Worm (Caenorhabditis elegans) whole organism, L1 larva: ENCODE measurements around the gene scl-19.

Source experiments
- aly-2 ChIP-seq: fragments of 150-350 bp; optimal IDR thresholded peaks from 2 replicates; lab custom pipeline; 2014; ENCODE audit warnings: missing biosample characterization, missing genetic modification characterization
- blmp-1 ChIP-seq: fragments of 150-350 bp; optimal IDR thresholded peaks from 2 replicates; lab custom pipeline; 2014; ENCODE audit warnings: missing biosample characterization, missing genetic modification characterization
- ceh-63 ChIP-seq: fragments of 200-800 bp; sonication (Bioruptor generic); optimal IDR thresholded peaks from 2 replicates; lab custom pipeline; 2018; ENCODE audit warnings: mild to moderate bottlenecking, missing genetic modification characterization, missing compliant biosample characterization
- fkh-10 ChIP-seq: sonication (generic microtip); optimal IDR thresholded peaks from 2 replicates; lab custom pipeline; 2017; ENCODE audit warnings: missing biosample characterization, missing genetic modification reagents, missing genetic modification characterization
- nhr-71 ChIP-seq: sonication (generic microtip); optimal IDR thresholded peaks from 2 replicates; lab custom pipeline; 2016; ENCODE audit warnings: mild to moderate bottlenecking, missing genetic modification characterization, moderate library complexity, missing compliant biosample characterization
- nhr-77 ChIP-seq: fragments of 150-350 bp; optimal IDR thresholded peaks from 2 replicates; lab custom pipeline; 2014; ENCODE audit warnings: missing biosample characterization, missing genetic modification characterization
- pqm-1 ChIP-seq: sonication (generic microtip); optimal IDR thresholded peaks from 3 replicates; lab custom pipeline; 2017; ENCODE audit warnings: missing biosample characterization, missing genetic modification characterization
- skn-1 ChIP-seq: fragments of 150-350 bp; optimal IDR thresholded peaks from 2 replicates; lab custom pipeline; 2014; ENCODE audit warnings: missing biosample characterization, missing genetic modification characterization
- zip-4 ChIP-seq: fragments of 200-800 bp; sonication (Bioruptor generic); optimal IDR thresholded peaks from 2 replicates; lab custom pipeline; 2018; ENCODE audit warnings: mild to moderate bottlenecking, missing genetic modification characterization, moderate library complexity, missing compliant biosample characterization

DNA sequence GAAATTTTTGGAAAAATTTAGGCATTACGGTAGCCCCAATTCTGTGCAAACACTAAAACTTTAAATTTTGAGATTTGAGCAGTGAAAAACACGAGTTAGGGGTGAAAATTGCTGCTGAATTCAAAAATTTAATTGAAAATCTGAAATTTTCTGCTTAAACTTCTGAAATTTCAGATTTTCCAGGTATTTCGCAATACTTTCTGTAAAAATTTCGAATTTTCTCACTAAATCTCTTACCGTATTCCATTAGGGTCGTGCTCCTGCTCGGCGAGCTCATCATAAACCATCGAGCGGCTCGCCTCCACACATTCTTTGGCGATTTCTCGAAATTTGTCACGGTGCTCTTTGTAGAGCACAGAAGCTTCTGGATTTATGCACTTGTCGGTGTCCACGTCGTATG is 44.4 kb upstream of the scl-19 start:
- TF ChIP-seq nhr-77 (tag; lab: Kevin White, UChicago) (no peak), skn-1 (tag; lab: Kevin White, UChicago) (no peak), aly-2 (no peak), zip-4 (GFP tag; lab: Kevin White, UChicago) (no peak), nhr-71 (tag; lab: Kevin White, UChicago) (no peak), blmp-1 (no peak), ceh-63 (no peak), pqm-1 (no peak), fkh-10 (no peak)
